Worm (Caenorhabditis elegans) whole organism, young adult: ENCODE data around the gene B0310.3.
A peak's percentile ranks its signal among the peaks of the same experiment; 100 is the strongest.

Experiments
- B0019.2 ChIP-seq: fragments of 200-800 bp; sonication (Bioruptor generic); conservative IDR thresholded peaks from 2 replicates; pipeline ENCODE4 v1.3.6; 2022; ENCODE audit warnings: missing genetic modification reagents, missing genetic modification characterization, missing compliant biosample characterization
- B0035.1 ChIP-seq: sonication (generic microtip); optimal IDR thresholded peaks from 2 replicates; lab custom pipeline; 2016; ENCODE audit warnings: missing genetic modification characterization, mild to moderate bottlenecking, missing compliant biosample characterization, missing genotype, missing genetic modification reagents
- B0261.1 ChIP-seq: sonication (generic microtip); optimal IDR thresholded peaks from 2 replicates; lab custom pipeline; 2016; ENCODE audit warnings: mild to moderate bottlenecking, missing genetic modification characterization, moderate library complexity, missing compliant biosample characterization
- F52B5.7 ChIP-seq: sonication (generic microtip); optimal IDR thresholded peaks from 2 replicates; lab custom pipeline; 2016; ENCODE audit warnings: mild to moderate bottlenecking, missing genetic modification characterization, missing compliant biosample characterization
- F57A8.1 ChIP-seq: fragments of 200-800 bp; sonication (Bioruptor generic); optimal IDR thresholded peaks from 2 replicates; lab custom pipeline; 2018; ENCODE audit warnings: mild to moderate bottlenecking, missing genetic modification characterization, moderate library complexity, missing compliant biosample characterization
- T07F8.4 ChIP-seq: sonication (generic microtip); optimal IDR thresholded peaks from 2 replicates; lab custom pipeline; 2016; ENCODE audit warnings: mild to moderate bottlenecking, missing genetic modification characterization, moderate library complexity, missing compliant biosample characterization
- Y53F4B.3 ChIP-seq: fragments of 200-800 bp; sonication (Bioruptor generic); IDR thresholded peaks from 2 replicates; pipeline ENCODE4 v1.3.6; 2022; ENCODE audit warnings: missing genetic modification reagents, missing genetic modification characterization, missing compliant biosample characterization
- Y67H2A.10 ChIP-seq: fragments of 200-800 bp; sonication (Bioruptor generic); conservative IDR thresholded peaks from 2 replicates; pipeline ENCODE4 v1.3.6; 2022; ENCODE audit warnings: missing genetic modification reagents, missing genetic modification characterization, missing compliant biosample characterization
- Y79H2A.3 ChIP-seq: fragments of 200-800 bp; sonication (Bioruptor generic); conservative IDR thresholded peaks from 2 replicates; pipeline ENCODE4 v1.3.6; 2022; ENCODE audit warnings: missing genetic modification reagents, missing genetic modification characterization, missing compliant biosample characterization
- ama-1 ChIP-seq, 3 experiments: fragments of 150-350 bp in 1 of 3; sonication (generic microtip) in 2 of 3; optimal IDR thresholded peaks; 2 replicates each; lab custom pipeline; 2014 to 2018; ENCODE audit warnings: missing biosample characterization in 2 of 3, missing genetic modification characterization in 2 of 3, missing genetic modification reagents in 2 of 3
- aptf-3 ChIP-seq: fragments of 200-800 bp; sonication (Bioruptor generic); IDR thresholded peaks from 2 replicates; pipeline ENCODE4 v1.3.6; 2022; ENCODE audit warnings: missing genetic modification characterization, missing compliant biosample characterization
- atf-7 ChIP-seq: sonication (generic microtip); optimal IDR thresholded peaks from 2 replicates; lab custom pipeline; 2017; ENCODE audit warnings: mild to moderate bottlenecking, missing genetic modification characterization, missing compliant biosample characterization
- attf-3 ChIP-seq: fragments of 200-800 bp; sonication (Bioruptor generic); conservative IDR thresholded peaks from 2 replicates; pipeline ENCODE4 v1.3.6; 2022; ENCODE audit warnings: missing genetic modification reagents, missing genetic modification characterization, missing compliant biosample characterization
- ceh-27 ChIP-seq: fragments of 200-800 bp; sonication (Bioruptor generic); optimal IDR thresholded peaks from 2 replicates; lab custom pipeline; 2018; ENCODE audit warnings: mild to moderate bottlenecking, missing genetic modification characterization, moderate library complexity, missing compliant biosample characterization
- die-1 ChIP-seq: sonication (generic microtip); optimal IDR thresholded peaks from 2 replicates; lab custom pipeline; 2016; ENCODE audit warnings: missing genotype, mild to moderate bottlenecking, missing genetic modification characterization, missing compliant biosample characterization
- dpff-1 ChIP-seq: sonication (generic microtip); optimal IDR thresholded peaks from 2 replicates; lab custom pipeline; 2017; ENCODE audit warnings: mild to moderate bottlenecking, missing genetic modification characterization, missing compliant biosample characterization
- him-1 ChIP-seq: sonication (generic microtip); optimal IDR thresholded peaks from 2 replicates; lab custom pipeline; 2016; ENCODE audit warnings: missing genotype, missing genetic modification reagents, missing genetic modification characterization, missing compliant biosample characterization
- hlh-12 ChIP-seq: sonication (generic microtip); optimal IDR thresholded peaks from 2 replicates; lab custom pipeline; 2016; ENCODE audit warnings: missing genetic modification characterization, missing compliant biosample characterization
- hsf-1 ChIP-seq: fragments of 200-800 bp; sonication (Bioruptor generic); IDR thresholded peaks from 2 replicates; pipeline ENCODE4 v1.3.6; 2022; ENCODE audit warnings: missing genetic modification reagents, missing genetic modification characterization, missing compliant biosample characterization
- lag-1 ChIP-seq: fragments of 200-800 bp; sonication (Bioruptor generic); IDR thresholded peaks from 2 replicates; pipeline ENCODE4 v1.3.6; 2022; ENCODE audit warnings: missing genetic modification reagents, missing genetic modification characterization, missing compliant biosample characterization
- let-526 ChIP-seq: fragments of 200-800 bp; sonication (Bioruptor generic); IDR thresholded peaks from 2 replicates; pipeline ENCODE4 v1.3.6; 2022; ENCODE audit warnings: missing genetic modification reagents, missing genetic modification characterization, missing compliant biosample characterization
- lin-26 ChIP-seq: fragments of 200-800 bp; sonication (Bioruptor generic); IDR thresholded peaks from 2 replicates; pipeline ENCODE4 v1.3.6; 2022; ENCODE audit warnings: missing genetic modification reagents, missing genetic modification characterization, missing compliant biosample characterization
- mcd-1 ChIP-seq: fragments of 200-800 bp; sonication (Bioruptor generic); IDR thresholded peaks from 2 replicates; pipeline ENCODE4 v1.3.6; 2022; ENCODE audit warnings: missing genetic modification reagents, missing genetic modification characterization, missing compliant biosample characterization
- mxl-1 ChIP-seq: sonication (generic microtip); optimal IDR thresholded peaks from 2 replicates; lab custom pipeline; 2016; ENCODE audit warnings: missing genetic modification characterization, missing compliant biosample characterization
- nfya-1 ChIP-seq: sonication (generic microtip); optimal IDR thresholded peaks from 2 replicates; lab custom pipeline; 2017; ENCODE audit warnings: antibody characterized with exemption, missing compliant biosample characterization, missing genetic modification characterization, borderline replicate concordance; ENCODE audit not compliant: insufficient read depth
- nhr-27 ChIP-seq: fragments of 200-800 bp; sonication (Bioruptor generic); optimal IDR thresholded peaks from 2 replicates; lab custom pipeline; 2018; ENCODE audit warnings: mild to moderate bottlenecking, missing genetic modification characterization, moderate library complexity, missing compliant biosample characterization
- nhr-90 ChIP-seq: sonication (generic microtip); optimal IDR thresholded peaks from 2 replicates; lab custom pipeline; 2016; ENCODE audit warnings: missing genotype, mild to moderate bottlenecking, missing genetic modification characterization, missing compliant biosample characterization
- pbrm-1 ChIP-seq: fragments of 200-800 bp; sonication (Bioruptor generic); IDR thresholded peaks from 2 replicates; pipeline ENCODE4 v1.3.6; 2022; ENCODE audit warnings: missing genetic modification reagents, missing genetic modification characterization, missing compliant biosample characterization
- sdz-38 ChIP-seq: sonication (generic microtip); optimal IDR thresholded peaks from 2 replicates; lab custom pipeline; 2016; ENCODE audit warnings: missing genotype, missing genetic modification characterization, missing compliant biosample characterization
- snpc-1.1 ChIP-seq: sonication (generic microtip); optimal IDR thresholded peaks from 2 replicates; lab custom pipeline; 2017; ENCODE audit warnings: missing genetic modification characterization, mild to moderate bottlenecking, missing compliant biosample characterization, antibody characterized with exemption, moderate library complexity, missing genotype, missing genetic modification reagents; ENCODE audit not compliant: insufficient read depth
- snpc-1.3 ChIP-seq: sonication (generic microtip); optimal IDR thresholded peaks from 2 replicates; lab custom pipeline; 2017; ENCODE audit warnings: missing genetic modification characterization, mild to moderate bottlenecking, missing compliant biosample characterization, antibody characterized with exemption, moderate library complexity, missing genotype, missing genetic modification reagents; ENCODE audit not compliant: insufficient read depth
- snpc-3.4 ChIP-seq: sonication (generic microtip); optimal IDR thresholded peaks from 2 replicates; lab custom pipeline; 2017; ENCODE audit warnings: missing genetic modification characterization, mild to moderate bottlenecking, missing compliant biosample characterization, antibody characterized with exemption, moderate library complexity, missing genotype, missing genetic modification reagents
- unc-130 ChIP-seq: sonication (generic microtip); optimal IDR thresholded peaks from 2 replicates; lab custom pipeline; 2016; ENCODE audit warnings: missing genetic modification reagents, missing genetic modification characterization, missing compliant biosample characterization
- zfh-2 ChIP-seq: fragments of 200-800 bp; sonication (Bioruptor generic); conservative IDR thresholded peaks from 2 replicates; pipeline ENCODE4 v1.3.6; 2022; ENCODE audit warnings: missing genetic modification reagents, missing genetic modification characterization, missing compliant biosample characterization
- ztf-18 ChIP-seq: sonication (generic microtip); optimal IDR thresholded peaks from 2 replicates; lab custom pipeline; 2016; ENCODE audit warnings: missing genotype, mild to moderate bottlenecking, missing genetic modification characterization, missing compliant biosample characterization
- ztf-22 ChIP-seq: fragments of 200-800 bp; sonication (Bioruptor generic); optimal IDR thresholded peaks from 2 replicates; lab custom pipeline; 2018; ENCODE audit warnings: mild to moderate bottlenecking, missing genetic modification characterization, moderate library complexity, missing compliant biosample characterization
- ztf-25 ChIP-seq: fragments of 200-800 bp; sonication (Bioruptor generic); IDR thresholded peaks from 2 replicates; pipeline ENCODE4 v1.3.6; 2022; ENCODE audit warnings: missing genetic modification reagents, missing genetic modification characterization, missing compliant biosample characterization
- ztf-28 ChIP-seq: fragments of 200-800 bp; sonication (Bioruptor generic); IDR thresholded peaks from 2 replicates; pipeline ENCODE4 v1.3.6; 2022; ENCODE audit warnings: missing genetic modification reagents, missing genetic modification characterization, missing compliant biosample characterization

The B0310.3 gene

DNA sequence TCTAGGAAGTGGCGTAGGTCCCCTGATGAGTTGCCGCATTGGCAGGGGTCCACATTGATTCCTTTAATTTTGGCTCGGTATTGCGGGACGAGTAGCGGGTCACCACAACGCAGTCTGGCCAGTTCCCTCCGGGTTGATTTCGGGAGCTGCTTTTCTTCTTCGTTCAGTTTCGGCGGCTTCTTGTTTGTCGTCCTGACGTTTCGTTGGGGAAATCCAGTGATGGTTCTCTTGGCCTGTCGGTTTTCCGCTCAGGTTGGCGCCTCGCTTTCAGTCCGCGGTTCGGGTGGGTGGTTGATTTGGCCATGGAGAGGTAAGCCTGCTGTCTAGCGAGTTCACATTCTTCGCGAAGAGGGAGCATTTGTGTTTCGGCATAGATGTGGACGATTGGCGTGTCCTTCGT lies 8.0 kb upstream of the B0310.3 start:
- no peak for TF ChIP-seq lag-1
- TF ChIP-seq sdz-38 (tag; lab: Kevin White, UChicago): no peak
- TF ChIP-seq zfh-2: peak; percentile 61; the same call in 1 of the 2 replicates
- no peak for TF ChIP-seq F52B5.7
- no peak for TF ChIP-seq B0035.1
- no peak for TF ChIP-seq let-526 (GFP tag; lab: Robert Waterston, UW)
- TF ChIP-seq him-1: no peak
- no peak for TF ChIP-seq attf-3
- no peak for TF ChIP-seq snpc-1.3 (tag; lab: Kevin White, UChicago)

DNA sequence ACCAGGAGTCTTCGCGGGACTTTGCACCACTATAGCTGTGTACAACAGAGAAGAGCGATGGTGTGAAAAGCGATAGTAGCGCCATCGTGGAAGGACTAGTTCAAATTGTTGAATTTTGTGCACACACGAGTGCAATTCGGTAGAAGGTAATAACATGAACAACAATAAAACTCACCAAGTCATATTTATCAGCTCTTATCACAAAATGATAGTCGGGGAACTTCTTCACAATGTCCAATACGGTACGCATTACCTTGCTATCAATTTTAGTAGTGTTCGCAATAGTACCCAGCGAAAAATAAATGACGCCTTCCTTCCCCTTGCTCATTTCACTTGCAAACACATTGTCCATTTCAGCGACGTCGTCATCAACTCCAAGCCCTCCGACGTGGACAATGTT lies 6.9 kb upstream of the B0310.3 start:
- TF ChIP-seq nhr-27 (tag; lab: Kevin White, UChicago): no peak
- no peak for TF ChIP-seq mxl-1 (tag; lab: Kevin White, UChicago)
- TF ChIP-seq snpc-1.1 (tag; lab: Kevin White, UChicago): no peak
- TF ChIP-seq hlh-12 (tag; lab: Kevin White, UChicago): no peak
- no peak for TF ChIP-seq ztf-28
- no peak for TF ChIP-seq nhr-90
- no peak for TF ChIP-seq ceh-27 (GFP tag; lab: Kevin White, UChicago)
- no peak for TF ChIP-seq unc-130

DNA sequence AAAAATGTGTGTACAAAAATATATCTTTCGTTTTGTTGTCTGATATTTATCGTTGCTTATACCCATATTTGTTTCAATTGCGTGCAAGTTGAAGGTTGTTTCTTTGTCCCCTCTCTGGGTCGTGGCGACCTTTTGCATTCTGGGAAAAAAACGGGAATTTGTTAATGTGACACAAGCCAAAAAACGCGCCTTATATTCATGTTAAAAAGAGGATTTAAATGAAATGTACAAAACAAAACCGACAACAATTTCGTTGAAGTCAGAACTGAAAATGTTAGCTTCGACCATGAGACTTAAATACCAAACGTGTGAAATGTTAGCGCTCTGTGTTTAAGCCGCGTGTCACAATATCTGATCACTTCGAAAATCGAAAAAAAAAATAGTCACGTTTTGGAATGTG lies 3.7 kb upstream of the B0310.3 start:
- TF ChIP-seq ztf-28 (no peak), aptf-3 (GFP tag; lab: Robert Waterston, UW) (no peak), Y79H2A.3 (GFP tag; lab: Robert Waterston, UW) (no peak), B0019.2 (GFP tag; lab: Robert Waterston, UW) (no peak), nfya-1 (tag; lab: Kevin White, UChicago) (no peak), attf-3 (no peak), ztf-22 (GFP tag; lab: Kevin White, UChicago) (no peak), dpff-1 (no peak)
- TF ChIP-seq, all 124 proteins: peak for 0

DNA sequence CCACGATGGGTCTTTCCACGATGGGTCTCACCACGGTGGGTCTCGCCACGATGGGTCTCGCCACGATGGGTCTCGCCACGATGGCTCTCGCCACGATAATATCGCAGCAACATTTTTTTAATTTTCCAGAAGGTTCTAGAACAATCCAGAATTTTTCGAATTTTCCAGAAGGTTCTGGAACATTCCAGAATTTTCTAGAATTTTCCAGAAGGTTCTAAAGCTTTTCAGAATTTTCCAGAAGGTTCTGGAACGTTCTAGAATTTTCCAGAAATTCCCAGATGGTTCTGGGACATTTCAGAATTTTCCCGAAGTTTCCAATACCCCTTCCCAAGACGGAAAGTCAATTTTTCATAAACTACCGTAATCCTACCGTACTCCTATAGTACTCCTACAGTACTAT lies 4.0 kb downstream of the B0310.3 start:
- peak; percentile 95 for TF ChIP-seq hsf-1 (GFP tag; lab: Robert Waterston, UW)

DNA sequence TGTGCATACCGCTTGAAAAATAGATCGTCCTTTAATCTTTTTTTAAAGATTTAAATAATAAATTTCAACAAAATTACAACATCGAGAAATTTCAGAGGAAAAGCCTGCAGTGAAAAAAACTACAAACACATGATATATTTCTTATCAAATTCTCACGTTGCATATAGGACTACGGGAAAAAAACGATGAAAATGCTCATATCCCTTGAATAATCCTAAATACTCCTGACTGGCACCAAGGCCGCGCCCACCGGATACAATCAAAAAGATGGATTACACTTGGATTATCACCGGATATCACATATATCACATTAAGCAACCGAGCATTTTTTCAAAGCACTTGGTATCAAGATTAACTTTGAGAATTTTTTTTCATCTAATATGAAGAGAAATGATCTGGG lies 6.8 kb downstream of the B0310.3 start:
- no peak for TF ChIP-seq ama-1 (optimal IDR thresholded peaks at IDR 0.05; lab: Kevin White, UChicago)
- TF ChIP-seq ama-1 (GFP tag; optimal IDR thresholded peaks at IDR 0.05; lab: Kevin White, UChicago): no peak
- TF ChIP-seq T07F8.4 (tag; lab: Kevin White, UChicago): no peak
- TF ChIP-seq lin-26 (GFP tag; lab: Robert Waterston, UW): no peak
- no peak for TF ChIP-seq ztf-18 (tag; lab: Kevin White, UChicago)
- TF ChIP-seq zfh-2: no peak
- no peak for TF ChIP-seq atf-7
- TF ChIP-seq F57A8.1 (GFP tag; lab: Kevin White, UChicago): no peak
- no peak for TF ChIP-seq pbrm-1 (GFP tag; lab: Robert Waterston, UW)
- no peak for TF ChIP-seq die-1 (tag; lab: Kevin White, UChicago)
- no peak for TF ChIP-seq mcd-1 (GFP tag; lab: Robert Waterston, UW)
- TF ChIP-seq Y67H2A.10 (GFP tag; lab: Robert Waterston, UW): no peak
- no peak for TF ChIP-seq B0261.1
- no peak for TF ChIP-seq snpc-3.4
- no peak for TF ChIP-seq ztf-25 (GFP tag; lab: Robert Waterston, UW)
- no peak for TF ChIP-seq Y53F4B.3 (GFP tag; lab: Robert Waterston, UW)
